Worm (Caenorhabditis elegans) whole organism, L2 larva: ENCODE results near the gene F56A8.5.

Source experiments
- Y55F3AM.14 ChIP-seq: fragments of 200-800 bp; sonication (Bioruptor generic); optimal IDR thresholded peaks from 2 replicates; lab custom pipeline; 2018; ENCODE audit warnings: mild to moderate bottlenecking, missing genetic modification characterization, missing compliant biosample characterization
- ceh-16 ChIP-seq: fragments of 150-350 bp; optimal IDR thresholded peaks from 2 replicates; lab custom pipeline; 2014; ENCODE audit warnings: missing biosample characterization, missing genetic modification characterization
- ceh-82 ChIP-seq: fragments of 150-350 bp; optimal IDR thresholded peaks from 2 replicates; lab custom pipeline; 2014; ENCODE audit warnings: missing biosample characterization, missing genetic modification characterization
- elt-3 ChIP-seq: sonication (generic microtip); optimal IDR thresholded peaks from 2 replicates; lab custom pipeline; 2017; ENCODE audit warnings: missing biosample characterization, missing genetic modification characterization
- mdl-1 ChIP-seq, 2 experiments: fragments of 150-350 bp in 1 of 2; sonication (generic microtip) in 1 of 2; optimal IDR thresholded peaks; 2 replicates each; lab custom pipeline; 2017; ENCODE audit warnings: missing biosample characterization in 2 of 2, missing genetic modification characterization in 2 of 2
- nhr-11 ChIP-seq: fragments of 150-350 bp; optimal IDR thresholded peaks from 2 replicates; lab custom pipeline; 2014; ENCODE audit warnings: missing biosample characterization, missing genetic modification characterization
- snpc-4 ChIP-seq: fragments of 150-350 bp; optimal IDR thresholded peaks from 2 replicates; lab custom pipeline; 2014; ENCODE audit warnings: missing biosample characterization, missing genetic modification characterization
- unc-62 ChIP-seq: fragments of 150-350 bp; optimal IDR thresholded peaks from 2 replicates; lab custom pipeline; 2014; ENCODE audit warnings: missing biosample characterization, missing genetic modification reagents, missing genetic modification characterization

DNA sequence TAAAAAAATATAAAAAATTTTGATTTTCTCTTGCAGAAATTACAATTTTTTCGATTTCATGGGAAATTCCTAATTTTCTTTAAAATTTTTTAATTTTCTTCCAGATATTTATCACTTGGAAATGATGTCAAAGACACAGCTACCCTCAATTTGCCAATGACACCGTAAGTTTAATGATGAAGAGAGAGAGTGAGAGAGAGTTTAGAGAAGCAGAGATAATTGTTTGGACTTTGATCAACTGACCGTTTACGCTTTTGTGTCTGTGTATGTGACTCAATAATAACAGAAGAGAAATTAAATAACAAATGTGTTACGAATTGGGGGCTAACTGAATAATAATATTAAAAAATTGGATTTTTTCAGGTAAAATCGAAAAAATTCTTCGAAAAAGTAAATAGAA, 44.9 kb downstream of the F56A8.5 start:
- TF ChIP-seq Y55F3AM.14 (GFP tag; lab: Kevin White, UChicago) (no peak), ceh-82 (tag; lab: Kevin White, UChicago) (no peak), elt-3 (tag; lab: Kevin White, UChicago) (no peak), snpc-4 (tag; lab: Kevin White, UChicago) (no peak), nhr-11 (tag; lab: Kevin White, UChicago) (no peak), unc-62 (no peak), mdl-1 (tag; optimal IDR thresholded peaks at IDR 0.05; lab: Kevin White, UChicago) (no peak), ceh-16 (tag; lab: Kevin White, UChicago) (no peak)
